Worm (Caenorhabditis elegans): Measurements from ENCODE around the gene F40G9.8.

The F40G9.8 gene

DNA sequence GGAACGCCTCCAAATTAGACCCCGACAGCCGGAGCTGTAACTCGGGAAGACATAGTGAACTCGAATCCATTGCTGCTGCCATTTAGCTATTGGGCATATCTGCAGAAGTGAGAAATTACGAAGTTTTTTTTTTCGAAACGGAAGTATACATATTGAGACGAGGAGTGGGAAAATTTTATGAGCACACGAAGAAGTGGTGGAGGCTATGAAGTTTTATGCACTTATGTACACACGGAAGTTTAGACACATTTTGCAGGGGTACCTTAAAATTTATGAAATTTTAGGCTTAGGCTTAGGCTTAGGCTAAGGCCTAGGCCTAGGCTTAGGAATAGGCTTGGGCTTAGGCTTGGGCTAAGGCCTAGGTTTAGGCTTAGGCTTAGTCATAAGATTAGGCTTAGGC is 42.3 kb upstream of the F40G9.8 start, which contains the start of gene W10C4.1:
Gene W10C4.1 (minus strand): TSS at position 101 of the 400 bp plus-strand sequence.
- TF ChIP-seq hmg-11 (tag; optimal IDR thresholded peaks at IDR 0.05), result no peak

ce11 chrIII:203953-204352 is 39.3 kb upstream of the F40G9.8 start:
- no peak for TF ChIP-seq zag-1 (tag; optimal IDR thresholded peaks at IDR 0.05)
- TF ChIP-seq ceh-28 (tag; optimal IDR thresholded peaks at IDR 0.05), result peak; percentile 96

DNA sequence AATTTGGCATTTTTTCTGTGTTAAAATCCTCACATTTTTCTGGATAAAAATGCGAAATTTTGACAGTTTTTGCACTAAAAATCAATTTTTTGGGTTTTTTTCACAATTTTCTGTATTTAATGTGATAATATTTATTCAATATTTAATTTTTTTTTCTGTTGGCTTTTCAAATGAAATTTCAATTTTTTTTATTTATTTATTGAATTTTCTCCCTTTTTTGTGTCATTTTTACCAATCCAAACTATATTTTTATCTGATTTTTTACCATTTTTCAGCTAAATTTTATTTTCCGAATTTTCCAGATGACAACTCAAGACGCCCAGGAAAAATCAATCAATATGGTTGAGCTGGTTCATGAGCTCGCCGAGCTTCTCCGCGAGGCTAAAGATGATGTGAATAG is 29.5 kb upstream of the F40G9.8 start, which contains the start of gene F40G9.17:
Gene F40G9.17 (plus strand): TSS at position 301 of the 400 bp plus-strand sequence.
- TF ChIP-seq fkh-2 (tag; optimal IDR thresholded peaks at IDR 0.05) (no peak), nhr-237 (tag; optimal IDR thresholded peaks at IDR 0.05) (no peak), eor-1 (tag; optimal IDR thresholded peaks at IDR 0.05) (no peak), unc-62 (GFP tag; optimal IDR thresholded peaks at IDR 0.05) (no peak), pqm-1 (tag; optimal IDR thresholded peaks at IDR 0.05) (no peak), ceh-28 (tag; optimal IDR thresholded peaks at IDR 0.05) (no peak), ztf-11 (tag; optimal IDR thresholded peaks at IDR 0.05) (no peak), nfya-1 (tag; optimal IDR thresholded peaks at IDR 0.05; ENCODE audit: insufficient read depth) (no peak), pha-4 (tag; optimal IDR thresholded peaks at IDR 0.05) (no peak), sea-2 (GFP tag; optimal IDR thresholded peaks at IDR 0.05) (no peak), ceh-9 (tag; optimal IDR thresholded peaks at IDR 0.05) (no peak), daf-12 (tag; optimal IDR thresholded peaks at IDR 0.05) (no peak), fos-1 (tag; optimal IDR thresholded peaks at IDR 0.05) (no peak), mdl-1 (tag; optimal IDR thresholded peaks at IDR 0.05) (no peak), lsy-12 (tag; optimal IDR thresholded peaks at IDR 0.05) (no peak), tbx-2 (tag; optimal IDR thresholded peaks at IDR 0.05) (no peak), fkh-10 (GFP tag; optimal IDR thresholded peaks at IDR 0.05) (no peak), mml-1 (tag; optimal IDR thresholded peaks at IDR 0.05) (no peak)

ce11 chrIII:191803-192202 is 27.1 kb upstream of the F40G9.8 start, which contains the start of gene sec-20:
TSS of gene sec-20 (plus strand) at chrIII:192103.
- TF ChIP-seq eor-1 (tag; optimal IDR thresholded peaks at IDR 0.05), result no peak

ce11 chrIII:190686-191085 is 26.0 kb upstream of the F40G9.8 start, which contains the start of gene cox-17:
TSS of gene cox-17 (plus strand) at chrIII:190986.
- TF ChIP-seq elt-2 (tag; optimal IDR thresholded peaks at IDR 0.05) (peak; percentile 6), egl-5 (tag; optimal IDR thresholded peaks at IDR 0.05) (no peak)

DNA sequence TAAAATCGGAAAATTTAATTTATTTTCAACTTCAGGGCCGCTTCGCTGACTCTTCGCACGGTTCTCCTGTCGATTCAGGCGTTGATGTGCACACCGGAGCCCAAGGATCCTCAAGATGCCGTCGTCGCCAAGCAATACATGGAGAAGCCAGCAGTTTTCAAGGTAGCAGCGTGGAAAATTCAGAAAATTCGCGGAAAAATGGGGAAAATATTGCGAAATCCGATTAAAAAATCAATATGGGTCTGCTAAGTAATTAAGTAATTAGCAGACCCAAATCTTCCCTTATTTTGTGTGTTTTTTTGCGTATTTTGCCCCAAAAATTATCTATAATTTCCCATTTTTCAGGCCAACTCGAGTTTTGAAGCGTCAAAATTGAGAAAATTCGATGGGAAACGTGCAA is 24.6 kb upstream of the F40G9.8 start:
- TF ChIP-seq elt-1 (tag; optimal IDR thresholded peaks at IDR 0.05) (no peak), ZK546.5 (tag; optimal IDR thresholded peaks at IDR 0.05) (no peak), sea-2 (GFP tag; optimal IDR thresholded peaks at IDR 0.05) (no peak), aly-2 (tag; optimal IDR thresholded peaks at IDR 0.05) (no peak), nhr-25 (tag; optimal IDR thresholded peaks at IDR 0.05) (no peak), nhr-12 (tag; optimal IDR thresholded peaks at IDR 0.05) (no peak), nhr-23 (tag; optimal IDR thresholded peaks at IDR 0.05) (no peak), hmg-11 (tag; optimal IDR thresholded peaks at IDR 0.05) (no peak), ama-1 (optimal IDR thresholded peaks at IDR 0.05) (no peak)

ce11 chrIII:188426-188888 is 23.8 kb upstream of the F40G9.8 start, which contains the start of gene ubc-20:
TSS of gene ubc-20 (plus strand) at chrIII:188838.
- TF ChIP-seq skn-1 (tag; optimal IDR thresholded peaks at IDR 0.05) (peak; percentile 14), ZK546.5 (tag; optimal IDR thresholded peaks at IDR 0.05) (no peak), lin-15B (tag; optimal IDR thresholded peaks at IDR 0.05) (peak; percentile 15), elt-2 (tag; optimal IDR thresholded peaks at IDR 0.05) (peak; percentile 42), hmg-11 (tag; optimal IDR thresholded peaks at IDR 0.05) (peak; percentile 39), tbx-2 (tag; optimal IDR thresholded peaks at IDR 0.05) (no peak), pha-4 (tag; optimal IDR thresholded peaks at IDR 0.05) (peak; percentile 51), eor-1 (tag; optimal IDR thresholded peaks at IDR 0.05) (no peak), nfya-1 (tag; optimal IDR thresholded peaks at IDR 0.05; ENCODE audit: insufficient read depth) (peak; percentile 29), ztf-4 (tag; optimal IDR thresholded peaks at IDR 0.05) (no peak)

All from whole organism, L3 larva.